Worm (Caenorhabditis elegans) whole organism, midembryonic: ENCODE results near the gene trr-1.
A peak's percentile ranks its signal among the peaks of the same experiment; 100 is the strongest.

Experiments used
- T22C8.4 ChIP-seq: fragments of 200-800 bp; sonication (Bioruptor generic); IDR thresholded peaks from 2 replicates; pipeline ENCODE4 v1.3.6; 2022; ENCODE audit warnings: missing genetic modification characterization, missing compliant biosample characterization
- cog-1 ChIP-seq: sonication (generic microtip); optimal IDR thresholded peaks from 2 replicates; lab custom pipeline; 2016; ENCODE audit warnings: missing genetic modification characterization, missing compliant biosample characterization
- flt-1 ChIP-seq: fragments of 200-800 bp; sonication (Bioruptor generic); IDR thresholded peaks from 2 replicates; pipeline ENCODE4 v1.3.6; 2022; ENCODE audit warnings: missing genetic modification characterization, missing compliant biosample characterization
- klf-2 ChIP-seq: fragments of 200-800 bp; sonication (Bioruptor generic); conservative IDR thresholded peaks from 2 replicates; pipeline ENCODE4 v1.3.6; 2022; ENCODE audit warnings: missing genetic modification reagents, missing genetic modification characterization, missing compliant biosample characterization
- med-1 ChIP-seq: sonication (generic microtip); optimal IDR thresholded peaks from 2 replicates; lab custom pipeline; 2017; ENCODE audit warnings: missing genetic modification characterization, mild to moderate bottlenecking, missing compliant biosample characterization, antibody characterized with exemption, missing genetic modification reagents; ENCODE audit not compliant: insufficient read depth
- ref-1 ChIP-seq: fragments of 200-800 bp; sonication (Bioruptor generic); conservative IDR thresholded peaks from 2 replicates; pipeline ENCODE4 v1.3.6; 2022; ENCODE audit warnings: missing genetic modification reagents, missing genetic modification characterization, missing compliant biosample characterization
- tab-1 ChIP-seq: fragments of 200-800 bp; sonication (Bioruptor generic); IDR thresholded peaks from 2 replicates; pipeline ENCODE4 v1.3.6; 2022; ENCODE audit warnings: missing genetic modification characterization, missing compliant biosample characterization
- ztf-23 ChIP-seq: fragments of 200-800 bp; sonication (Bioruptor generic); IDR thresholded peaks from 2 replicates; pipeline ENCODE4 v1.3.6; 2022; ENCODE audit warnings: missing genetic modification reagents, missing genetic modification characterization, missing compliant biosample characterization
- ztf-29 ChIP-seq: fragments of 200-800 bp; sonication (Bioruptor generic); IDR thresholded peaks from 2 replicates; pipeline ENCODE4 v1.3.6; 2022; ENCODE audit warnings: missing genetic modification reagents, missing genetic modification characterization, missing compliant biosample characterization

Gene trr-1

DNA sequence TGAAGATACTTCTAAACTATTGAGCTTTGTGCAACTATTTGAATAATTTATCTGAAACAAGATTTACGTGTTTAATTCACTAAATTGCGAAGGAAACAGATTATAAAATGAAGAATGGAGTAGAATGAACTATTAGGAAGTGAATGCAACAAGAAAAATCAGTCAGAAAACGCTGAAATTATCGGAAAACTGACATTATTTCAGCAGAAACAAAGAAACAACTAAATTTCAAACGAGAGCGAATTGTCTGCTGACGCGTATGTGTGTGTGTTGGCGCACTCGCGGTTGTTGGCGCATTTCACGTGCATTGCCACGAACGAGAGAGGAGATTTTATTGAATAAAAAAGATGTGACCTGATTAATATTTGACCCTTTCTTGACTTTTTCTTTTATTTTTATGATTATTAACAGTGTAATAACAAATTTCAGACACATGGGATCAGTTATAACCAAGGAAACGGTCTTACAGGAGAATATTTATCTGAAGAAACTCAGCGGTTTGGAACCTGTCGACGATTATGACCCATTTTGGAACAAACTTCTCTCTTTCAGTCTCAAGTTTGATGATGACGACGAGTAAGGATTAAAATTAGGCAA, at the start of gene trr-1, which contains the start of gene C47D12.2:
Gene trr-1 (minus strand): TSS at position 51 of the 597 bp plus-strand sequence.
Gene C47D12.2 (plus strand): TSS at position 430 of the 597 bp plus-strand sequence.
- TF ChIP-seq med-1 (GFP tag; lab: Kevin White, UChicago) = peak; percentile 27
- no peak for TF ChIP-seq cog-1 (tag; lab: Kevin White, UChicago)
- no peak for TF ChIP-seq T22C8.4 (GFP tag; lab: Robert Waterston, UW)

DNA sequence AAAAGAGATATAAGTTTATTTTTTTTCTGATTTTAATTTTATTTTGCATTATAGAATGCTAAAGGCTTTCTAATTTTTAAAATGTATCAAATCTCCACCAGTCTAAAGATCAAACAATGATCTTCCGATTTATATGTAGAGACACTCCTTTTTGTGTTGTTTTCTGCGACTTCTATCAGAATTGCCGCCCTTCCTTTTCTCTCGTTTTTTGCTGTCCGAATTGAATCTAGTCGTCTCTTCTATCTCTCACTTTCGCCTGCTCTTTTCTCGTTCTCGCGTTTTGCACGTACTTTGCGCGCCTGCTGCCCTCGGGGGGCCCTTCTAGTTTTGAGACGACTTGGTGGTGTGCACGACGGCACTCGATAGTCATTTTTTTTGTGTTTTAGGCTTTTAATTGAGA, 48.6 kb upstream of the trr-1 start:
- TF ChIP-seq cog-1 (tag; lab: Kevin White, UChicago) = no peak
- TF ChIP-seq T22C8.4 (GFP tag; lab: Robert Waterston, UW) = no peak
- TF ChIP-seq med-1 (GFP tag; lab: Kevin White, UChicago) = no peak
- no peak for TF ChIP-seq klf-2
- no peak for TF ChIP-seq flt-1 (GFP tag; lab: Robert Waterston, UW)
- no peak for TF ChIP-seq ref-1
- no peak for TF ChIP-seq ztf-23 (GFP tag; lab: Robert Waterston, UW)
- no peak for TF ChIP-seq tab-1
- TF ChIP-seq ztf-29 (GFP tag; lab: Robert Waterston, UW) = no peak

DNA sequence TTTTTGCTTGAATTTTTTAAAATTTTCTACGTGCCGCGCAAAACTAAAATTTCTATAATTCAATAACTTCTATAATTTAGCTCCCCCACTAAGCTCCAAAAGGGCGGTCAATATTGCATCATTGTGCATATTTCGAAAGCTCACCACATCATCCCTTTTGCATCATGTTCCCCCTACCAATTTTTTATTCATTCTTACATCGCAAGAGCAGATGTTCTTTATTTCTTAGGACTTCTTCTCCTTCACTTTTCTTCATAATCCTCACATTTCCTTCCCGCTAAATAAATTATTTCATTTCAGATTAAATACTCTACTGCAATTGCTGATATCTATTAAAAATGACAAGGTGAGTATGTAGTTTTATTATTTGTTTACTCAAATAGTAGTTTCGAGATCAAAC, 48.2 kb upstream of the trr-1 start, which contains the start of gene ldh-1:
Gene ldh-1 (plus strand): TSS at position 301 of the 400 bp plus-strand sequence.
- no peak for TF ChIP-seq tab-1
- TF ChIP-seq med-1 (GFP tag; lab: Kevin White, UChicago) = no peak
- TF ChIP-seq T22C8.4 (GFP tag; lab: Robert Waterston, UW) = no peak
- TF ChIP-seq ztf-29 (GFP tag; lab: Robert Waterston, UW) = no peak
- TF ChIP-seq ref-1 = no peak
- TF ChIP-seq klf-2 = no peak
- no peak for TF ChIP-seq cog-1 (tag; lab: Kevin White, UChicago)
- no peak for TF ChIP-seq ztf-23 (GFP tag; lab: Robert Waterston, UW)
- no peak for TF ChIP-seq flt-1 (GFP tag; lab: Robert Waterston, UW)

- TF ChIP-seq med-1 (GFP tag; lab: Kevin White, UChicago) = no peak
- TF ChIP-seq tab-1 = no peak
- TF ChIP-seq cog-1 (tag; lab: Kevin White, UChicago) = no peak
- TF ChIP-seq flt-1 (GFP tag; lab: Robert Waterston, UW) = no peak
- no peak for TF ChIP-seq T22C8.4 (GFP tag; lab: Robert Waterston, UW)
- no peak for TF ChIP-seq ztf-29 (GFP tag; lab: Robert Waterston, UW)
- TF ChIP-seq klf-2 = no peak
- TF ChIP-seq ref-1 = no peak
Observed at ce11 chrII:11722164-11722563, 46.4 kb upstream of the trr-1 start.

- TF ChIP-seq ztf-23 (GFP tag; lab: Robert Waterston, UW) (no peak), tab-1 (0 out of 2 replicates have a peak, but pooled peaks have one; percentile 24)
Observed at ce11 chrII:11721604-11722003, 45.9 kb upstream of the trr-1 start.

DNA sequence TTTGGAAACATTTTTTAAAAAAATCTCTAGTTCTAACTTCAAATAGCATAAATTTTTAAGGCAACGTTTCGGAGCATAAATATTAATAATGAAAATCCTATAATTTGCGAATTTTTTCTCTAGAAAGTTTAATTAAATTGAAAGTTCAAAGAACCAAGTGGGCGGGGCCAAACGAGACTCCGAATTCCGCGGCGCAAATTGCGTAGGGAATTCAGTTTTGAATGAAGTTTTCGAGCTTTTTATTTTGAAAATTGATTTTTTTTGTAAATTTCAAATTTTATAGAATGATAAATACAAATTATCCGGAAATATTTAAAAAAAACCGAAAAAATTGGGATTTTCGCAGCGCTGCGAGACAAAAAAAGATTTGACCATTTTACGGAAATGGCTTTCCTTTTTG, 45.1 kb upstream of the trr-1 start:
- TF ChIP-seq med-1 (GFP tag; lab: Kevin White, UChicago) (no peak), ztf-29 (GFP tag; lab: Robert Waterston, UW) (no peak), klf-2 (no peak), tab-1 (no peak), cog-1 (tag; lab: Kevin White, UChicago) (no peak), T22C8.4 (GFP tag; lab: Robert Waterston, UW) (no peak), ref-1 (no peak), flt-1 (GFP tag; lab: Robert Waterston, UW) (no peak), ztf-23 (GFP tag; lab: Robert Waterston, UW) (no peak)

- TF ChIP-seq flt-1 (GFP tag; lab: Robert Waterston, UW) (no peak), ztf-29 (GFP tag; lab: Robert Waterston, UW) (no peak), tab-1 (no peak), ztf-23 (GFP tag; lab: Robert Waterston, UW) (no peak), T22C8.4 (GFP tag; lab: Robert Waterston, UW) (no peak), klf-2 (no peak), cog-1 (tag; lab: Kevin White, UChicago) (no peak), med-1 (GFP tag; lab: Kevin White, UChicago) (no peak), ref-1 (no peak)
Observed at ce11 chrII:11720102-11720501, 44.4 kb upstream of the trr-1 start, which contains the start of gene F13D12.3. TSS of gene F13D12.3 (plus strand) at chrII:11720402.

ce11 chrII:11719533-11719932, 43.8 kb upstream of the trr-1 start:
- no peak for TF ChIP-seq ztf-23 (GFP tag; lab: Robert Waterston, UW)
- TF ChIP-seq klf-2 = no peak
- no peak for TF ChIP-seq med-1 (GFP tag; lab: Kevin White, UChicago)
- no peak for TF ChIP-seq ztf-29 (GFP tag; lab: Robert Waterston, UW)
- TF ChIP-seq ref-1 = no peak
- no peak for TF ChIP-seq T22C8.4 (GFP tag; lab: Robert Waterston, UW)
- TF ChIP-seq tab-1 = no peak

- TF ChIP-seq med-1 (GFP tag; lab: Kevin White, UChicago) = no peak
- TF ChIP-seq tab-1 = no peak
- TF ChIP-seq ztf-29 (GFP tag; lab: Robert Waterston, UW) = no peak
- no peak for TF ChIP-seq T22C8.4 (GFP tag; lab: Robert Waterston, UW)
- no peak for TF ChIP-seq ztf-23 (GFP tag; lab: Robert Waterston, UW)
- TF ChIP-seq klf-2 = no peak
- no peak for TF ChIP-seq flt-1 (GFP tag; lab: Robert Waterston, UW)
- no peak for TF ChIP-seq ref-1
- no peak for TF ChIP-seq cog-1 (tag; lab: Kevin White, UChicago)
Observed at ce11 chrII:11714728-11715127, 39.0 kb upstream of the trr-1 start.

- no peak for TF ChIP-seq ztf-29 (GFP tag; lab: Robert Waterston, UW)
- TF ChIP-seq ztf-23 (GFP tag; lab: Robert Waterston, UW) = no peak
- no peak for TF ChIP-seq klf-2
- TF ChIP-seq T22C8.4 (GFP tag; lab: Robert Waterston, UW) = no peak
- TF ChIP-seq flt-1 (GFP tag; lab: Robert Waterston, UW) = no peak
- no peak for TF ChIP-seq cog-1 (tag; lab: Kevin White, UChicago)
- no peak for TF ChIP-seq tab-1
- no peak for TF ChIP-seq med-1 (GFP tag; lab: Kevin White, UChicago)
- no peak for TF ChIP-seq ref-1
Observed at ce11 chrII:11713569-11713968, 37.8 kb upstream of the trr-1 start, which contains the start of gene F13D12.10. TSS of gene F13D12.10 (plus strand) at chrII:11713799.
